Fruit fly (Drosophila melanogaster) whole organism, embryonic: Measurements from ENCODE around the gene usp.
A peak's percentile ranks its signal among the peaks of the same experiment; 100 is the strongest.

ENCODE experiments used
- Atf-2 ChIP-seq: fragments of 200-800 bp; sonication (Bioruptor generic); optimal IDR thresholded peaks from 2 replicates; lab custom pipeline; 2016; ENCODE audit warnings: missing biosample characterization, missing genetic modification characterization
- Awh ChIP-seq: fragments of 200-800 bp; sonication (Bioruptor generic); IDR thresholded peaks from 2 replicates; pipeline ENCODE4, ENCODE4 v1.3.6; 2022; ENCODE audit warnings: missing biosample characterization, missing genetic modification characterization
- Bteb2 ChIP-seq: fragments of 200-800 bp; sonication (Bioruptor generic); optimal IDR thresholded peaks from 2 replicates; lab custom pipeline; 2016; ENCODE audit warnings: missing biosample characterization, missing genetic modification characterization
- CG1024 ChIP-seq: fragments of 200-800 bp; sonication (Bioruptor generic); IDR thresholded peaks from 2 replicates; pipeline ENCODE4 v1.3.6; 2022; ENCODE audit warnings: missing biosample characterization, missing genetic modification characterization
- CG10565 ChIP-seq: fragments of 200-800 bp; sonication (Bioruptor generic); optimal IDR thresholded peaks from 3 replicates; lab custom pipeline; 2016; ENCODE audit warnings: missing biosample characterization, mild to moderate bottlenecking, missing genetic modification characterization
- CG10959 ChIP-seq: fragments of 200-800 bp; sonication (Bioruptor generic); IDR thresholded peaks from 2 replicates; pipeline ENCODE4 v1.3.6; 2022; ENCODE audit warnings: missing biosample characterization, missing genetic modification characterization
- CG11560 ChIP-seq: fragments of 200-800 bp; sonication (Bioruptor generic); IDR thresholded peaks from 3 replicates; pipeline ENCODE4 v1.3.6; 2022; ENCODE audit warnings: missing biosample characterization, missing genetic modification characterization
- CG17385 ChIP-seq: fragments of 200-800 bp; sonication (Bioruptor generic); optimal IDR thresholded peaks from 3 replicates; lab custom pipeline; 2018; ENCODE audit warnings: missing biosample characterization, mild to moderate bottlenecking, missing genetic modification characterization
- CG17912 ChIP-seq: fragments of 200-800 bp; sonication (Bioruptor generic); optimal IDR thresholded peaks from 2 replicates; lab custom pipeline; 2018; ENCODE audit warnings: missing biosample characterization, mild to moderate bottlenecking, missing genetic modification characterization
- CG31224 ChIP-seq: fragments of 200-800 bp; sonication (Bioruptor generic); IDR thresholded peaks from 2 replicates; pipeline ENCODE4 v1.3.6; 2022; ENCODE audit warnings: missing biosample characterization, missing genetic modification characterization
- CG31365 ChIP-seq: fragments of 200-800 bp; sonication (Bioruptor generic); optimal IDR thresholded peaks from 2 replicates; lab custom pipeline; 2018; ENCODE audit warnings: missing biosample characterization, mild to moderate bottlenecking, missing genetic modification characterization
- CG4730 ChIP-seq: fragments of 200-800 bp; sonication (Bioruptor generic); IDR thresholded peaks from 2 replicates; pipeline ENCODE4 v1.3.6; 2022; ENCODE audit warnings: missing biosample characterization, missing genetic modification characterization
- CG6654 ChIP-seq: fragments of 200-800 bp; sonication (Bioruptor generic); optimal IDR thresholded peaks from 2 replicates; lab custom pipeline; 2017; ENCODE audit warnings: missing biosample characterization, mild to moderate bottlenecking, missing genetic modification characterization
- CG8944 ChIP-seq: fragments of 200-800 bp; sonication (Bioruptor generic); optimal IDR thresholded peaks from 3 replicates; lab custom pipeline; 2016; ENCODE audit warnings: missing biosample characterization, missing genetic modification characterization
- Doc2 ChIP-seq: fragments of 200-800 bp; sonication (Bioruptor generic); IDR thresholded peaks from 2 replicates; pipeline ENCODE4 v1.3.6; 2022; ENCODE audit warnings: missing biosample characterization, missing genetic modification characterization
- Elba2 ChIP-seq: fragments of 200-800 bp; sonication (Bioruptor generic); optimal IDR thresholded peaks from 3 replicates; lab custom pipeline; 2016; ENCODE audit warnings: missing biosample characterization, missing genetic modification characterization
- Ets97D ChIP-seq: fragments of 200-800 bp; sonication (Bioruptor generic); optimal IDR thresholded peaks from 3 replicates; lab custom pipeline; 2016; ENCODE audit warnings: missing biosample characterization, missing genetic modification characterization
- Fer2 ChIP-seq: fragments of 200-800 bp; sonication (Bioruptor generic); optimal IDR thresholded peaks from 2 replicates; lab custom pipeline; 2018; ENCODE audit warnings: missing biosample characterization, mild to moderate bottlenecking, missing genetic modification characterization, moderate library complexity
- HmgD ChIP-seq: fragments of 200-800 bp; sonication (Bioruptor generic); optimal IDR thresholded peaks from 3 replicates; lab custom pipeline; 2016; ENCODE audit warnings: missing biosample characterization, missing genetic modification characterization
- Hr39 ChIP-seq: fragments of >200 bp; optimal IDR thresholded peaks from 2 replicates; lab custom pipeline; 2017
- Mad ChIP-seq: fragments of 200-800 bp; sonication (Bioruptor generic); optimal IDR thresholded peaks from 2 replicates; lab custom pipeline; 2016; ENCODE audit warnings: missing biosample characterization, missing genetic modification characterization
- Med ChIP-seq: fragments of 200-800 bp; sonication (Bioruptor generic); peaks from one replicate; lab custom pipeline; 2016; ENCODE audit warnings: missing biosample characterization, missing genetic modification characterization, mild to moderate bottlenecking, inconsistent platforms, moderate library complexity
- Mes4 ChIP-seq: fragments of 200-800 bp; sonication (Bioruptor generic); optimal IDR thresholded peaks from 2 replicates; lab custom pipeline; 2016; ENCODE audit warnings: missing biosample characterization, missing genetic modification characterization
- Scr ChIP-seq: fragments of 200-800 bp; sonication (Bioruptor generic); IDR thresholded peaks from 2 replicates; pipeline ENCODE4 v1.3.6; 2022; ENCODE audit warnings: missing biosample characterization, missing genetic modification characterization; ENCODE audit not compliant: partially characterized antibody
- Sry-β ChIP-seq: fragments of 200-800 bp; sonication (Bioruptor generic); optimal IDR thresholded peaks from 2 replicates; lab custom pipeline; 2018; ENCODE audit warnings: missing biosample characterization, mild to moderate bottlenecking, missing genetic modification characterization, moderate library complexity
- Usf ChIP-seq: fragments of 200-800 bp; sonication (Bioruptor generic); optimal IDR thresholded peaks from 2 replicates; lab custom pipeline; 2017; ENCODE audit warnings: missing genotype, missing biosample characterization, missing genetic modification characterization
- ac ChIP-seq: fragments of 200-800 bp; sonication (Bioruptor generic); optimal IDR thresholded peaks from 3 replicates; lab custom pipeline; 2017; ENCODE audit warnings: missing biosample characterization, mild to moderate bottlenecking, missing genetic modification characterization
- ash1 ChIP-seq: fragments of 200-800 bp; sonication (Bioruptor generic); optimal IDR thresholded peaks from 2 replicates; lab custom pipeline; 2018; ENCODE audit warnings: missing biosample characterization, mild to moderate bottlenecking, missing genetic modification characterization
- bab2 ChIP-seq: fragments of 200-800 bp; sonication (Bioruptor generic); optimal IDR thresholded peaks from 2 replicates; lab custom pipeline; 2016; ENCODE audit warnings: missing biosample characterization, missing genetic modification characterization
- bowl ChIP-seq: fragments of 200-800 bp; sonication (Bioruptor generic); IDR thresholded peaks from 2 replicates; pipeline ENCODE4 v1.3.6; 2022; ENCODE audit warnings: missing biosample characterization, missing genetic modification characterization
- dati ChIP-seq: fragments of 200-800 bp; sonication (Bioruptor generic); IDR thresholded peaks from 2 replicates; pipeline ENCODE4 v1.3.6; 2022; ENCODE audit warnings: missing biosample characterization, missing genetic modification characterization
- dimm ChIP-seq: fragments of 200-800 bp; sonication (Bioruptor generic); IDR thresholded peaks from 2 replicates; pipeline ENCODE4 v1.3.6; 2022; ENCODE audit warnings: missing biosample characterization, missing genetic modification characterization
- ewg ChIP-seq: fragments of 200-800 bp; sonication (Bioruptor generic); optimal IDR thresholded peaks from 3 replicates; lab custom pipeline; 2017; ENCODE audit warnings: mild to moderate bottlenecking, missing biosample characterization, missing genetic modification reagents, missing genetic modification characterization
- fd3F ChIP-seq: fragments of 200-800 bp; sonication (Bioruptor generic); optimal IDR thresholded peaks from 2 replicates; lab custom pipeline; 2018; ENCODE audit warnings: missing biosample characterization, mild to moderate bottlenecking, missing genetic modification characterization, moderate library complexity
- gce ChIP-seq: fragments of 200-800 bp; sonication (Bioruptor generic); IDR thresholded peaks from 3 replicates; pipeline ENCODE4 v1.3.6; 2022; ENCODE audit warnings: missing biosample characterization, missing genetic modification characterization
- grn ChIP-seq: fragments of 200-800 bp; sonication (Bioruptor generic); optimal IDR thresholded peaks from 3 replicates; lab custom pipeline; 2017; ENCODE audit warnings: missing biosample characterization, missing genetic modification characterization
- hbn ChIP-seq: fragments of 200-800 bp; sonication (Bioruptor generic); IDR thresholded peaks from 2 replicates; pipeline ENCODE4 v1.3.6; 2022; ENCODE audit warnings: missing biosample characterization, missing genetic modification characterization; ENCODE audit not compliant: partially characterized antibody
- kni ChIP-seq: fragments of 200-800 bp; sonication (Bioruptor generic); optimal IDR thresholded peaks from 3 replicates; lab custom pipeline; 2017; ENCODE audit warnings: mild to moderate bottlenecking, missing biosample characterization, missing genetic modification reagents, missing genetic modification characterization
- lola ChIP-seq, 3 experiments: fragments of >200 bp in 2 of 3; fragments of 200-800 bp in 1 of 3; sonication (Bioruptor generic) in 1 of 3; optimal IDR thresholded peaks; 2 replicates each; lab custom pipeline; 2017 to 2019; ENCODE audit warnings: missing biosample characterization in 3 of 3, missing genetic modification characterization in 3 of 3, mild to moderate bottlenecking in 1 of 3, moderate library complexity in 1 of 3
- luna ChIP-seq: fragments of 200-800 bp; sonication (Bioruptor generic); optimal IDR thresholded peaks from 2 replicates; lab custom pipeline; 2016; ENCODE audit warnings: missing biosample characterization, missing genetic modification characterization
- onecut ChIP-seq: fragments of 200-800 bp; sonication (Bioruptor generic); IDR thresholded peaks from 2 replicates; pipeline ENCODE4 v1.3.6; 2022; ENCODE audit warnings: missing biosample characterization, missing genetic modification characterization
- pb ChIP-seq: fragments of 200-800 bp; sonication (Bioruptor generic); optimal IDR thresholded peaks from 3 replicates; lab custom pipeline; 2016; ENCODE audit warnings: missing biosample characterization, missing genetic modification characterization
- pfk ChIP-seq: fragments of 200-800 bp; sonication (Bioruptor generic); optimal IDR thresholded peaks from 2 replicates; lab custom pipeline; 2018; ENCODE audit warnings: missing biosample characterization, mild to moderate bottlenecking, missing genetic modification characterization, moderate library complexity
- psq ChIP-seq: fragments of 200-800 bp; sonication (Bioruptor generic); optimal IDR thresholded peaks from 2 replicates; lab custom pipeline; 2017; ENCODE audit warnings: missing biosample characterization, missing genetic modification characterization
- row ChIP-seq: fragments of 200-800 bp; sonication (Bioruptor generic); IDR thresholded peaks from 3 replicates; pipeline ENCODE4 v1.3.6; 2022; ENCODE audit warnings: missing biosample characterization, missing genetic modification characterization
- sens ChIP-seq: fragments of 200-800 bp; sonication (Bioruptor generic); peaks from one replicate; lab custom pipeline; 2016; ENCODE audit warnings: missing biosample characterization, missing genetic modification characterization
- so ChIP-seq: fragments of 200-800 bp; sonication (Bioruptor generic); IDR thresholded peaks from 3 replicates; pipeline ENCODE4 v1.3.6; 2022; ENCODE audit warnings: missing biosample characterization, missing genetic modification characterization
- ssp ChIP-seq: fragments of 200-800 bp; sonication (Bioruptor generic); IDR thresholded peaks from 2 replicates; pipeline ENCODE4 v1.3.6; 2022; ENCODE audit warnings: missing biosample characterization, missing genetic modification characterization
- tin ChIP-seq: fragments of 200-800 bp; sonication (Bioruptor generic); optimal IDR thresholded peaks from 3 replicates; lab custom pipeline; 2016; ENCODE audit warnings: missing biosample characterization, missing genetic modification characterization
- toy ChIP-seq: fragments of 200-800 bp; sonication (Bioruptor generic); IDR thresholded peaks from 2 replicates; pipeline ENCODE4 v1.3.6; 2022; ENCODE audit warnings: missing biosample characterization, missing genetic modification characterization
- vvl ChIP-seq: fragments of 200-800 bp; sonication (Bioruptor generic); IDR thresholded peaks from 2 replicates; pipeline ENCODE4 v1.3.6; 2022; ENCODE audit warnings: missing biosample characterization, missing genetic modification characterization
- wdn ChIP-seq: fragments of 200-800 bp; sonication (Bioruptor generic); IDR thresholded peaks from 2 replicates; pipeline ENCODE4 v1.3.6; 2022; ENCODE audit warnings: missing biosample characterization, missing genetic modification characterization

The usp gene

dm6 chrX:2087501-2087900, 45.4 kb upstream of the usp start (continued):
- TF ChIP-seq hbn (GFP tag; lab: Robert Waterston, UW) (no peak), Usf (no peak), ewg (peak; percentile 55), luna (GFP tag; lab: Kevin White, UChicago) (no peak), Mad (no peak), tin (peak; percentile 24), CG17912 (GFP tag; lab: Kevin White, UChicago) (no peak), sens (peak; percentile 82), CG6654 (GFP tag; lab: Kevin White, UChicago) (no peak), Doc2 (GFP tag; lab: Robert Waterston, UW) (no peak), dati (GFP tag; lab: Robert Waterston, UW) (peak; percentile 60), CG11560 (no peak), Awh (GFP tag; lab: Robert Waterston, UW) (peak; percentile 77), CG10959 (GFP tag; lab: Robert Waterston, UW) (no peak), CG31224 (GFP tag; lab: Robert Waterston, UW) (peak; percentile 44; the same call in 1 of the 2 replicates), Sry-β (GFP tag; lab: Kevin White, UChicago) (no peak), CG10565 (GFP tag; lab: Kevin White, UChicago) (no peak), onecut (GFP tag; lab: Robert Waterston, UW) (0 out of 2 replicates have a peak, but pooled peaks have one; percentile 27), Scr (GFP tag; lab: Robert Waterston, UW) (no peak), ssp (GFP tag; lab: Robert Waterston, UW) (peak; percentile 49), wdn (GFP tag; lab: Robert Waterston, UW) (peak; percentile 53), Ets97D (GFP tag; lab: Kevin White, UChicago) (no peak), Fer2 (no peak), pfk (GFP tag; lab: Kevin White, UChicago) (no peak), pb (peak; percentile 58), CG1024 (peak; percentile 45; the same call in 1 of the 2 replicates), Elba2 (GFP tag; lab: Kevin White, UChicago) (no peak), toy (0 out of 2 replicates have a peak, but pooled peaks have one; percentile 32), gce (GFP tag; lab: Robert Waterston, UW) (peak; percentile 64; the same call in 2 of the 3 replicates), dimm (GFP tag; lab: Robert Waterston, UW) (0 out of 2 replicates have a peak, but pooled peaks have one; percentile 45), grn (GFP tag; lab: Kevin White, UChicago) (no peak), CG8944 (GFP tag; lab: Kevin White, UChicago) (peak; percentile 26), ash1 (GFP tag; lab: Kevin White, UChicago) (no peak), Med (peak; percentile 89), vvl (GFP tag; lab: Robert Waterston, UW) (peak; percentile 84), Mes4 (peak; percentile 64), Bteb2 (peak; percentile 18), so (GFP tag; lab: Robert Waterston, UW) (no peak), row (GFP tag; lab: Robert Waterston, UW) (peak; percentile 79), Hr39 (no peak), ac (GFP tag; lab: Kevin White, UChicago) (no peak), Atf-2 (GFP tag; lab: Kevin White, UChicago) (peak; percentile 17), bowl (GFP tag; lab: Robert Waterston, UW) (no peak), psq (GFP tag; lab: Kevin White, UChicago) (no peak), CG31365 (no peak), CG4730 (GFP tag; lab: Robert Waterston, UW) (no peak), HmgD (GFP tag; lab: Kevin White, UChicago) (no peak), bab2 (GFP tag; lab: Kevin White, UChicago) (peak; percentile 70), lola (GFP tag; optimal IDR thresholded peaks at IDR 0.05; lab: Kevin White, UChicago) (peak in 1 of 3 experiments; percentile 44), kni (no peak), CG17385 (peak; percentile 50), fd3F (GFP tag; lab: Kevin White, UChicago) (peak; percentile 18)
